Fruit fly (Drosophila melanogaster) whole organism, adult: ENCODE measurements around the gene CG9760.

ENCODE experiments used
- CG14711 ChIP-seq: fragments of 200-800 bp; sonication (Bioruptor generic); optimal IDR thresholded peaks from 2 replicates; lab custom pipeline; 2018; ENCODE audit warnings: missing biosample characterization, mild to moderate bottlenecking, missing genetic modification characterization, moderate library complexity
- Mnt ChIP-seq: fragments of 200-800 bp; sonication (Bioruptor generic); optimal IDR thresholded peaks from 2 replicates; lab custom pipeline; 2016; ENCODE audit warnings: missing biosample characterization, mild to moderate bottlenecking, missing genetic modification characterization

dm6 chr3L:12184564-12185034 is 21.1 kb upstream of the CG9760 start, which contains the start of gene Miox:
- TF ChIP-seq Mnt (no peak), CG14711 (tag; lab: Kevin White, UChicago) (no peak)
